Worm (Caenorhabditis elegans): ENCODE data around the gene F35H8.1.

Gene F35H8.1

DNA sequence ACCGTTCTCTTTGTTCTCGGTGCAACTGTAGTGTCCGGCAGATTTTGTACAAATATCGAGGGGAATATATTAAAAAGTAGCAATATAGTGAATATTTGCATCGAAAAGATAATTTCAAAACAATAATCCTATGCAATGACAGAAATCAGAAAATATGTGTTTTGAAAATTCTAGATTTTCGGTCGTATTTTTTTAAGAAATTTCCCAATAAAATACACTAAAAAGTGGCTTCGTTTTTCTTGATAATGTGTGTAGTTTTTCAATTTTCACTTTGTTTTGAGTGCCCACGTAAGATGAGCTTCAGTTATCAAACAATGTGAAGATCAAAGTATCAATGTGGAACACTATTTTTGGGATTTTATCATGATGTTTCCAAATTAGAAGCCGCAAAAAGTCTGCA is 36.2 kb downstream of the F35H8.1 start, which contains the start of gene gcy-1 (continued):
- TF ChIP-seq hif-1 (tag; optimal IDR thresholded peaks at IDR 0.05) (no peak), rbr-2 (tag; optimal IDR thresholded peaks at IDR 0.05) (no peak), aha-1 (tag) (no peak)

ce11 chrII:9507181-9507580 is 45.9 kb downstream of the F35H8.1 start, which contains the start of gene gcy-3:
Gene gcy-3, minus strand, starts transcription at chrII:9507281.
- no peak for TF ChIP-seq jun-1 (tag; optimal IDR thresholded peaks at IDR 0.05)
- TF ChIP-seq unc-62 (GFP tag; optimal IDR thresholded peaks at IDR 0.05 in 1 of 2) = peak in 1 of 2 experiments; percentile 35
- TF ChIP-seq unc-62 (tag; optimal IDR thresholded peaks at IDR 0.05) = no peak
- TF ChIP-seq pqm-1 (tag; optimal IDR thresholded peaks at IDR 0.05) = no peak
